Fruit fly (Drosophila melanogaster): ENCODE data around the gene dac.
A peak's percentile ranks its signal among the peaks of the same experiment; 100 is the strongest.

The dac gene

DNA sequence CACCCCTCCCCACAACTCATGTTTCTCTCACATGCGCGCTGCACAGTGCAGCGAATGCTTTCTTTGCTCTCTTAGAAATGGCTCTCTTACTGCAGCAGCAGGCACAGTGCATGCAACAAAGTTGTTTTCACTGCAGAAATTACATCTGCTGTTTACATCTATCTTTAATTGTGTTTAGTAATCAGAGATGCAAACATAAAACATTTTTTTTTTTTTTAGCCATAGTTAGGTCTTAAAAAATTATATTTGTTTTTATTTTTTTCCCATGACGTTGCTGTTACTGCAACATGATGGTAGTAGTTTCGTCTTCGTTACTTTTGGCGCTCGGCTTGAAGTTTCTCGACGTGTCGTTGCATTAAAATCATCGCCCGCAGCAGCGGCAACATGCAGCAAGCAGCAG is 15.6 kb upstream of the dac start:
- no peak for TF ChIP-seq pan (optimal IDR thresholded peaks at IDR 0.05)
- TF ChIP-seq usp (GFP tag; optimal IDR thresholded peaks at IDR 0.05): no peak
- TF ChIP-seq EcR (GFP tag; optimal IDR thresholded peaks at IDR 0.05): no peak
- no peak for TF ChIP-seq CG8478 (optimal IDR thresholded peaks at IDR 0.05)
- TF ChIP-seq Dll (optimal IDR thresholded peaks at IDR 0.05): no peak
- no peak for TF ChIP-seq psq (optimal IDR thresholded peaks at IDR 0.05)

DNA sequence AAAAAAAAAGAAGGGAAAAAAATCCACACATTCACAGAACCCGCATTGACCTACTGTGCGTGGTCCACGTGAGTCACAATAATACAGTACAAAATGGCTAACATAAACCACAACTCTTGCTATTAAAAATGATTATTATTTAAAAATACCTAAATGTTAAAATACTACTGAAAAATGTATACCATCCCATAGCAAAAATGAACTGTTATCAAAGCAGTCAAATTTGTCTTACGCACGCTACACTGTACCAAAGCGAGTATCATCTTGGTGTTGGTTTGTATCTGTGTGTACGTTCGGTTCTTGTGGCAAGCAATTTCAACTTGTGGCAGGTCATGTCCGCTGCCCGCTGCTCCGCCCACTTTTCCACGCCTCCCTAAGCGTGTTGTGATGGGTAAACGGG is 14.7 kb upstream of the dac start:
- TF ChIP-seq EcR (GFP tag; optimal IDR thresholded peaks at IDR 0.05): no peak
- TF ChIP-seq usp (GFP tag; optimal IDR thresholded peaks at IDR 0.05): no peak
- no peak for TF ChIP-seq psq (optimal IDR thresholded peaks at IDR 0.05)
- no peak for TF ChIP-seq Dll (optimal IDR thresholded peaks at IDR 0.05)
- no peak for TF ChIP-seq pan (optimal IDR thresholded peaks at IDR 0.05)
- TF ChIP-seq CG8478 (optimal IDR thresholded peaks at IDR 0.05): no peak

DNA sequence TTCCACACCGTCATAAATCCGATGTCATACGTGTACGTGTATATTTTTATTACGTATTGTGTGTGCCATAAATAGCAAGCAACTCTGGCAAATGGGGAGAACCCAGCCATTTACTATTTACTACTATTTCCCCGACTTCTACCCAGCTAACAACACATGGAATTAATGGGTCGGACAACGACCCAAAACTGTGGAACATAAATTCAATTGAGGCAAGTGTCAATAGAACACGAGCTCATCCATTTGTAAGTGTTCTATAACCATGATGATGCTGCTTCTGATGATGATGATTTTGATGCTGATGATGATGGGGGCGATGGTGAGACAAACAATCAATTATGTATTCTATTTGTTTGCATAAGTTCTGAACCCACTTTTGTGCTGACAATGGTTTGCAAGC is 13.8 kb upstream of the dac start:
- TF ChIP-seq pan (optimal IDR thresholded peaks at IDR 0.05) (no peak), psq (optimal IDR thresholded peaks at IDR 0.05) (no peak), CG8478 (optimal IDR thresholded peaks at IDR 0.05) (no peak), usp (GFP tag; optimal IDR thresholded peaks at IDR 0.05) (no peak), Dll (optimal IDR thresholded peaks at IDR 0.05) (no peak), EcR (GFP tag; optimal IDR thresholded peaks at IDR 0.05) (no peak)

DNA sequence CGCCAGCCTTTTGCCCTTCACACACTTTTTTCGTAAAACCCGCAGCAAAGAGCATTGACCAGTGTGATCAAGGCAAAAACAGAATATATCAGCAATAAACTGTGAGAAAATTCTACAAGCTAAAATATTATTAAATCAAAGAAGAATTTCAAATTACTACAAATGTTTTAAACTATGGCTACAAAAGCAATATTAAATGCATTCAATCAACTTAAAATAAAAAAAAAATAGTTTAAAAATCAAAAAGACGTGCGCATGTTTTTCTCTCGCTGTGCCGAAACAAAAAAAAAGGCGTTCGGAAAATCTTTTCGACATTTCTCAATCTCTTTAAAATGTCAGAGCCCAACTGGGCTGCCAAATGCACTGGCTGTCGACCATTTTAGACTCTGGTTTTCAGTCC is 12.3 kb upstream of the dac start:
- TF ChIP-seq Dll (optimal IDR thresholded peaks at IDR 0.05) (no peak), pan (optimal IDR thresholded peaks at IDR 0.05) (no peak), usp (GFP tag; optimal IDR thresholded peaks at IDR 0.05) (no peak), psq (optimal IDR thresholded peaks at IDR 0.05) (no peak), EcR (GFP tag; optimal IDR thresholded peaks at IDR 0.05) (no peak), CG8478 (optimal IDR thresholded peaks at IDR 0.05) (no peak)

- no peak for TF ChIP-seq pan (optimal IDR thresholded peaks at IDR 0.05)
- no peak for TF ChIP-seq usp (GFP tag; optimal IDR thresholded peaks at IDR 0.05)
- TF ChIP-seq CG8478 (optimal IDR thresholded peaks at IDR 0.05): no peak
Observed at dm6 chr2L:16497196-16497595, 11.4 kb upstream of the dac start.

DNA sequence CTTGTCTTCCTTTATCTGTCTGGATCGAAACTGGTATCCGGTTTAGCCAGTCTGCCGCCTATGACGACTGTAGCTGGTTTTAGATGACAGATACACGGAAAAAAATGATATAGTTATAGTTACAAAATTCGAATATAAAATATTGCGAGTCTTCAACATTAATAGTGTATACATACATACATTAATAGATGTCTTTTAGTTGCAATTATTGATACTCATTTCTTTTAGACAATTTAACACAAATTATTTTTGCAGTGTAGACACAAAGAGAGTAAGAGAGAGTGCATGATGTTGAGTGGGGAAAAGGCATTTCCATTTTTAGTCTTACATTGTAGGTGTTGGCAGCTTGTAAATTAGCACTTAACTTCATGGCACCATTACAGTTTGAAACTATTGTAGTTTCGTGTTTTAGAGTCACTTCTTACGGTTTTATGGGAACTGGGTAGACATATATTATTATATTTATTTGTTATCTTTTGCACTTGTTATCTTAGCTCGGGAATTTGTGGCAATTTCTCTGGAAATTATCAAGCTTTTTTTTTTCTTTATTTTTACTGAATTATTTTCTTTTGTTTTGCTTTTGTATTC is 9.5 kb upstream of the dac start:
- TF ChIP-seq CG8478 (optimal IDR thresholded peaks at IDR 0.05) (no peak), pan (optimal IDR thresholded peaks at IDR 0.05) (no peak), usp (GFP tag; optimal IDR thresholded peaks at IDR 0.05) (no peak), EcR (GFP tag; optimal IDR thresholded peaks at IDR 0.05) (no peak), psq (optimal IDR thresholded peaks at IDR 0.05) (no peak), Dll (optimal IDR thresholded peaks at IDR 0.05) (no peak)

dm6 chr2L:16493999-16494741 is 8.4 kb upstream of the dac start:
- TF ChIP-seq usp (GFP tag; optimal IDR thresholded peaks at IDR 0.05) (no peak), Dll (optimal IDR thresholded peaks at IDR 0.05) (no peak), pan (optimal IDR thresholded peaks at IDR 0.05) (no peak), CG8478 (optimal IDR thresholded peaks at IDR 0.05) (no peak), EcR (GFP tag; optimal IDR thresholded peaks at IDR 0.05) (no peak), psq (optimal IDR thresholded peaks at IDR 0.05) (no peak)

dm6 chr2L:16492617-16493203 is 6.9 kb upstream of the dac start:
- no peak for TF ChIP-seq CG8478 (optimal IDR thresholded peaks at IDR 0.05)
- no peak for TF ChIP-seq EcR (GFP tag; optimal IDR thresholded peaks at IDR 0.05)
- TF ChIP-seq usp (GFP tag; optimal IDR thresholded peaks at IDR 0.05): no peak
- TF ChIP-seq psq (optimal IDR thresholded peaks at IDR 0.05): no peak
- no peak for TF ChIP-seq pan (optimal IDR thresholded peaks at IDR 0.05)
- TF ChIP-seq Dll (optimal IDR thresholded peaks at IDR 0.05): no peak

DNA sequence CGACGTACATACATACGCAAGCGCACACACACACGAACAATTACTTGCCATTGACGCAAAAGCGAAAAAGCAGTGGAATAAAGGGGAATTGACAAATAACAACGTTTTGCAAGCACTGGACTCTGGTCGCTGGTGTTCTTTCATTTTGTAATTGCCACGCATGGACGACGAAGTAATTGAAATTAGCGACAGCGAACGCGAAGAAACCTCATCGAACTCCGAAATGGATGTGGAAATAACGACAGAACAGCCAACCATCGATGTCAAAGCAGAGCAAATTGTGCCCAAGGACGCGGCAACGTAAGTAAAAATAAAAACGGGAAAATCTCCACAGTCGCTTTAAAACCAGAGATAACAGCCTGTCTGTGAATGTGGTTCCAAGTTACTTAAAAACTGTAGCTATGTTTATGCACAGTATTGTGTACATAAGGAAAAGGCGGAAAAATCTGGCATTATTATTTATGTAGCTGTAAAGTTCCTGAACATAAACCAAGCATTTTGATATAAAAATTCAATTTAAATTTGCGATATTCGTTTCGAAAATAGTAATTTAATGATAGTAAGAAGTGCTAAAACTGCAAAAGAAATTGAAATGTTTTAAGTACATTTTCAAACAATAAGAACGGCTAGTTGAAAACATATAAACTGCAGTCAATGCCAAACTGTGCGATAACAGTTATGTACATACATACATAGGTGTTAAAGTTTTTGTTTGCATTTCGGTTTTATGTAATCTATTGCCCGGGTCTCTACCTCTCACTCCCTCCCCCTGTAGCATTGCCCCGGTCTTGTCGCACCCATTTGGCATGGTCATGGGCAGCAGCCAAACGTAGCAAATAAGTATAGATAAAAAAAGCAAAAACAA is 6.2 kb upstream of the dac start:
- TF ChIP-seq psq (optimal IDR thresholded peaks at IDR 0.05) (no peak), pan (optimal IDR thresholded peaks at IDR 0.05) (no peak), CG8478 (optimal IDR thresholded peaks at IDR 0.05) (no peak), Dll (optimal IDR thresholded peaks at IDR 0.05) (no peak), EcR (GFP tag; optimal IDR thresholded peaks at IDR 0.05) (no peak), usp (GFP tag; optimal IDR thresholded peaks at IDR 0.05) (no peak)

DNA sequence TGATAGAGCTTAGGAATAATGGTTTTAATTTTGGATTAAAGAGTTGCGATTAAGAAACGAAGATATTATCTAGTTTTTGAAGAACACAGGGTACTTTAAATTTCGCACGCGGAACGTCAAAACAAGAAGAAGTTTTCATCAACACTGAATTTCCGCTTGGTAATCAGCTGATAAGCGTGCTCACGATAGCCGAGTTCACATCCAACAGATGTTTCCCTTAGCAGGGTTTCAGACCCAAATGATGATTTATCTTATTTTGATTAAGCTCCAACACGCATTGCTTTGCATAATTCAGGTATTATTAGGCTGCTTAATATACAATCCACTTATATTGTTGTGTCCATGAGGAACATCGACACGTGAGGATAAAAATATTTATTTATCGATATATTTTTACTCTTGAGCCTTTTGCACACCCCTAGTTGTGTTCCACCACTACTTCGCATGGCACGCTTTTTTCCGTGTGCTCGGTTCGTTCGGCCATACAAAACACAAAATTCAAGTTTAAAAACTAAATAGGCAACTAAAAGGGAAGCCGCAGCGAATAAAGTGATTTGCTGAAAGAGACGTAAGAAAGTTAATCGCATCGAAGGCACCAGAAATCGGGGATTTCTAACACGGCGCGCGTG is 5.4 kb upstream of the dac start, which contains the start of gene Tpr2:
Tpr2 (plus strand) TSS at position 418 of the 629 bp plus-strand sequence.
- TF ChIP-seq EcR (GFP tag; optimal IDR thresholded peaks at IDR 0.05) (no peak), pan (optimal IDR thresholded peaks at IDR 0.05) (peak; percentile 62)

DNA sequence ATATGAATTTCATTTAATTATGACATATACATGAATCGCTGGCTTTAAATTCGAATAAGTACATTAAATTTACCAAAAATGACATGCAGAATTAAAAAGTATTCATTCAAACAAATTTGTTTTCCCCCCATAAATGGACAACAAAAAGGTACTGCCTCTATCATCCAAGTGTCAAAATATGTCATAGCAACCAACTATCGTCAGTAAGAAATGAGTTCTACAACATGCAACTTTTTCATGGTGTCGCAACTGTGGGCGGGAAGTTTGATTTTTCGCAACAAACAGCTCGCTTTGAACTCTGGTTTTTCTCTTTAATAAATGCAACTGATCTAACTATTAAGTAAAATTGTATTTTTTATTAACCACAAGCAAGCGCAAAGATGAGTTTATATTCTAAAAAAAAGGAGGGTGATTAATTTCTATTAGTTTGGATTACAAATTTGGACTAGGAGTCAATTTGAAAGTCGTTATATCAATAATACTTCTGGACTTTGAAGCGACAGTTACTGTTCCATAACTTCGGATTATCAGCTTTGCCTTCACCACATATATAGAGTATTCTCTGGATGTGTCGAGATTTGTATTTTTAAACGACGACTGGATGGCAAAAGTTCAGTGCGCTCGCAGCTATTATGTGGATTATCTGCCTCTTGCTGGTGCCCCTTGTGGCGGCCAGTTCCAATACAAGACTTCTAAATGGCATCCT is 1.9 kb upstream of the dac start, which contains the start of gene Nepl8:
Nepl8 (plus strand) TSS at position 578 of the 706 bp plus-strand sequence.
- TF ChIP-seq EcR (GFP tag; optimal IDR thresholded peaks at IDR 0.05) (no peak), psq (optimal IDR thresholded peaks at IDR 0.05) (no peak), Dll (optimal IDR thresholded peaks at IDR 0.05) (no peak), usp (GFP tag; optimal IDR thresholded peaks at IDR 0.05) (no peak), pan (optimal IDR thresholded peaks at IDR 0.05) (no peak), CG8478 (optimal IDR thresholded peaks at IDR 0.05) (no peak)
